Worm (Caenorhabditis elegans) whole organism, L4/young adult: ENCODE results near the gene fbxa-127.

Experiments used
- W03F9.2 ChIP-seq: fragments of 150-350 bp; optimal IDR thresholded peaks from 2 replicates; lab custom pipeline; 2014; ENCODE audit warnings: missing biosample characterization, missing genetic modification characterization
- dao-5 ChIP-seq: sonication (generic microtip); optimal IDR thresholded peaks from 2 replicates; lab custom pipeline; 2016; ENCODE audit warnings: missing genotype, missing genetic modification characterization, moderate library complexity, missing compliant biosample characterization
- him-1 ChIP-seq: sonication (generic microtip); optimal IDR thresholded peaks from 2 replicates; lab custom pipeline; 2016; ENCODE audit warnings: missing genotype, missing genetic modification reagents, missing genetic modification characterization, missing compliant biosample characterization

Gene fbxa-127

ce11 chrV:16706549-16706948 is 22.0 kb upstream of the fbxa-127 start, which contains the start of gene clec-9:
Gene clec-9, minus strand, starts transcription at chrV:16706649.
- TF ChIP-seq him-1 (no peak), dao-5 (tag; lab: Kevin White, UChicago) (no peak), W03F9.2 (tag; lab: Kevin White, UChicago) (no peak)

DNA sequence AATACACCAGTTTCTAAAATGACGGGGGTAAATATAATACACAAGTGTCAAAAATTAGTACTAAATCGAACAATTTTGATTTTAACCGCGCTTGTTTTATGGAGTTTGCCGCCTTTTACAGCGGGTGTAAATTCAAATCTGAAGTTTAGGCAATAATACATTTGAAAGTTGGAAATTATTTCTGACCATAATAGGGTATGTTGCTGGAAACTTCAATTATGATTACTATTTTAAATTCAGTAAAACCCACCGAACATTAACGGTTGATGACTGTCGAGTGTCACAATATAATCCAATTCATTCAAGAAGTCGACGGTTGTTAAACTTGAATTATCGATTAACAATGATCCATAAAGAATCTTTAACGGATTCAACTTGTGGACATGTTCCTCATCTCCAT is 14.7 kb upstream of the fbxa-127 start:
- no peak for TF ChIP-seq him-1
- no peak for TF ChIP-seq W03F9.2 (tag; lab: Kevin White, UChicago)
- TF ChIP-seq dao-5 (tag; lab: Kevin White, UChicago): no peak

- TF ChIP-seq dao-5 (tag; lab: Kevin White, UChicago) (no peak), W03F9.2 (tag; lab: Kevin White, UChicago) (no peak), him-1 (no peak)
Measured at ce11 chrV:16716574-16716973, 12.0 kb upstream of the fbxa-127 start, which contains the start of gene srh-137. Gene srh-137, minus strand, starts transcription at chrV:16716674.

ce11 chrV:16723744-16724143 is 4.8 kb upstream of the fbxa-127 start, which contains the start of gene nhr-112:
Gene nhr-112, minus strand, starts transcription at chrV:16723844.
- TF ChIP-seq him-1 (no peak), W03F9.2 (tag; lab: Kevin White, UChicago) (no peak), dao-5 (tag; lab: Kevin White, UChicago) (no peak)

ce11 chrV:16724574-16724973 is 4.0 kb upstream of the fbxa-127 start:
- TF ChIP-seq him-1 (no peak), dao-5 (tag; lab: Kevin White, UChicago) (no peak), W03F9.2 (tag; lab: Kevin White, UChicago) (no peak)

DNA sequence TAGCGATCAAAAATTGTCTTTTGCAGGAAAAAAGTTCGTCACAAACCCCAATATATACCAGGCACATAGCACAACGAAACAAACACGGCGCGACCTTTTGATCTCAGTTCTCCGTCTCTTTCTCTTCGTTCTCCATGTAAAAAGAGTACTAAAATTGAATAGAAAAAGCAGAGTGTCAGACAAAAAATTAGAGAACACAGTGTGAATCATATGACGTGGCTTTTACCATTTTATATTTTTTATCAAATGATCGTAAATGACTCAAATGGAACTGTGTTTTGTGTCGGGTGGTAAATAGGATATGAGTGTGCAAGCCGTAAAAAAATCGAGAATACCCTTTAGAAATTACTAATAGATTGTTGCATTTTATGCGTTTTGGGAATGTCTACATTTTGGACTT is 2.6 kb upstream of the fbxa-127 start:
- TF ChIP-seq him-1 (no peak), dao-5 (tag; lab: Kevin White, UChicago) (no peak), W03F9.2 (tag; lab: Kevin White, UChicago) (peak; percentile 47)

ce11 chrV:16726915-16727314 is 1.6 kb upstream of the fbxa-127 start, which contains the start of gene T25E12.14:
Gene T25E12.14, plus strand, starts transcription at chrV:16727215.
- TF ChIP-seq him-1 (no peak), dao-5 (tag; lab: Kevin White, UChicago) (no peak), W03F9.2 (tag; lab: Kevin White, UChicago) (no peak)

DNA sequence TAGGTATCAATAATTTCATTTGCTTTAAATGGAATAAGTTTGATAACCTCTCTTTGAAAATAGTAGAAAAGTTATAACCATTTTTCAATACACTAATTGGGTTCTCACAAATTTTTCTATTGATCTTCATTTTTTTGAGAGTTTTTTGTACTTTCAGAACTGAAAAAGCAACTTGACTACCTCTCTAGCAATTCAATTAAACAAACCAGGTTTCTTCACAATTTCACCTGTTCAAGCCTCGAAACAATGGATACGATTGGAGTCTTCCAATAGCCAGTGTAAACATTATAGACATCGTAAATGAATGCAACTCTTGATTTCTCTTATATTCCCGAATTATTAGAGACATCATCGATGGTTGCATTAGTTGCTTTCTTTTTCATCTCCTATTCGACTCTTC is 1.4 kb downstream of the fbxa-127 start, which contains the start of gene srz-99:
TSS of gene srz-99 (plus strand) at position 301 of the 400 bp plus-strand sequence.
- TF ChIP-seq dao-5 (tag; lab: Kevin White, UChicago): no peak

DNA sequence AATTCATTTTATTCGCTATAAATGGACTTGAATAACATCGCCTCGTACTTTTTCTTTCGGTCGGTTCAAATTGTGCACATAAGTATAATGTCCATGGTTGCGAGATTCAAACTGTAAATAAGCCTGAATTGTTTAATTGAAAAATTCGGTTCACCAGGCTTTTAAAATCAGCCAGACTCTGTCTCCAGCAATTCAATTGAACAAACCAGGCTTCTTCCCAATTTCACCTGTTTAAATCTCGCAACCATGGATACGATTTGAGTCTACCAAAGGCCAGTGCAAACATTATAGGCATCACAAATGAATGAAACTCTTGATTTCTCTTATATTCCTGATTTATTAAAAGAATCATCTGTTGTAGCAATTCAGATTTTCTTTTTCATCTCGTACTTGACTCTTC is 3.1 kb downstream of the fbxa-127 start, which contains the start of gene srz-100:
TSS of gene srz-100 (plus strand) at position 301 of the 400 bp plus-strand sequence.
- TF ChIP-seq W03F9.2 (tag; lab: Kevin White, UChicago): no peak
- no peak for TF ChIP-seq him-1
- no peak for TF ChIP-seq dao-5 (tag; lab: Kevin White, UChicago)

DNA sequence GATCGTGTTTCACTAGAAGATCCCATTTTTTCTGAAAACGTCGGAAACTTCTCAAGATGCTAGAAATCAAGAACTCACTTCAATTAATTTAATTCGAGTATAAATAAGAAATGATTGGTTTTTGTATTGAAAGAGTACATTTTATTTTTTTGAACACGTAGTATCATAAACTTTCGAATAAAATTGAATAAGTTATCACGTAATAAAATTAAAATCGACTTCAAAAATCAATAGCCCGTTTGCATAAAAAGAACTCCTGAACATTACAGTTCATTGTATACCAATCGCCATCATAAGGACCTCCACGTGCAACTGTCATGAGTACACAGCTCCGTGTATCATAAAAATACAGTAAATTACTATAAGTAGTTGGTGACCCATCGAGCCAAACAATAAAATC is 5.2 kb downstream of the fbxa-127 start, which contains the start of gene T25E12.16:
TSS of gene T25E12.16 (minus strand) at position 101 of the 400 bp plus-strand sequence.
- TF ChIP-seq W03F9.2 (tag; lab: Kevin White, UChicago): no peak
- no peak for TF ChIP-seq dao-5 (tag; lab: Kevin White, UChicago)
- no peak for TF ChIP-seq him-1

ce11 chrV:16735518-16735917 is 7.0 kb downstream of the fbxa-127 start, which contains the start of the genes clec-38 and clec-34:
Gene clec-38, minus strand, starts transcription at chrV:16735618.
Gene clec-34, plus strand, starts transcription at chrV:16735765.
- TF ChIP-seq dao-5 (tag; lab: Kevin White, UChicago) (no peak), W03F9.2 (tag; lab: Kevin White, UChicago) (no peak), him-1 (no peak)

DNA sequence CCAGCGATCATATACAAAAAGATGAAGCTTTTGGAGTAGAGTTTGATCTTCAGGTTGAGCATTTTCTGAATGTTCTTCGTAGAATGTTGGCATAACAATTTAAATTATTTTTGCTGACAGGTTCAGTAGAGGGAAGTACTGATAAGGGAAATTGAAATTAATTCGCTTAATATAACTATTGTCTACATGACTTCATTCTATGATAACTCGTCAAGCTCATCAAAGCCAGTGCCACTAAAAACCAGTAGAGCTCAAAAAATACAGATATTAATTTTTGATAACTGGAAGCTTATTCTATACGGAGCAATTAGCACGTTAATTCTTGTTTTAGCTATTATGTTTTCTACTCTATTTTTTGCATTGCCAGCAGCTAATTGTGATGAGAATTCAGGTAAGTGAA is 10.6 kb downstream of the fbxa-127 start, which contains the start of the genes clec-29 and clec-39:
TSS of gene clec-29 (minus strand) at position 101 of the 400 bp plus-strand sequence.
TSS of gene clec-39 (plus strand) at position 169 of the 400 bp plus-strand sequence.
- no peak for TF ChIP-seq W03F9.2 (tag; lab: Kevin White, UChicago)
- no peak for TF ChIP-seq him-1
- TF ChIP-seq dao-5 (tag; lab: Kevin White, UChicago): no peak

- TF ChIP-seq dao-5 (tag; lab: Kevin White, UChicago): no peak
- TF ChIP-seq him-1: no peak
- TF ChIP-seq W03F9.2 (tag; lab: Kevin White, UChicago): no peak
Measured at ce11 chrV:16742123-16742522, 13.6 kb downstream of the fbxa-127 start, which contains the start of gene T25E12.6. Gene T25E12.6, plus strand, starts transcription at chrV:16742423.

DNA sequence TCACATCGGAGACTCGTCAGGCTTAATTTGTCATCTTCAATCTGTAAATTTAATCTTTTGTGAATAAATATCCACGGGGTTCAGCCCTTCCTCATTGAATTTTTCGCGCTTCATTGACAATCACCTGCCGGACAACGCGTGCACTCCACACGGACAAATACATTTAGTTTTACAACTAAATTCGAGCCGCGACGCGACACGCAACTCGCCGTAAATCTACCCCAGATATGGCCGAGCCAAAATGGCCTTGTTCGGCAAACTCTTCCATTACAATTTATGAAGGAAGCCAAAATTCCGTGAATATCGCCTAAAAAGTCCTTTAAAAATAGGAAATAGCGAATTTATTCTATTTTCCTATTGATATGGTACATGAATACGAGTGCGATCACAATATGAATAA is 16.3 kb downstream of the fbxa-127 start:
- TF ChIP-seq dao-5 (tag; lab: Kevin White, UChicago): no peak

DNA sequence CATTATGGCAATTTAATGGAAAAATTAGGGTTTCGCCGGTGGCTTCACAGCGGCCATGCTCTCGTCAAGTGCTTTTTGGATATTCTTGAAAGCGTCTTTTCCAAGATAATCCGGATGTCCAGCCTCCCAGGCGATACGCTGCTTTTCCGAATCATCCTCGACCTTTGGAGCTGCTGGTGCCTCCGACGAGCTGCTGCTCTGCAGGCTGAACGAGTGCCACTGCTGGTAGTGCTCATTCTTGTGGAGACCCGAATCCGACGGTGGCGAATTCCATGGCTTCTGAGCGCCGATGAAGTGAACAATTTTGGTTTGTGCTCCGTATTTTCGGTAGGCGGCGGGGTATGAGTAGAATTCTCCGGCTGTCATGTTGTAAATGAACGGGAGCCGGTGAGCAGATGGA is 16.7 kb downstream of the fbxa-127 start:
- TF ChIP-seq W03F9.2 (tag; lab: Kevin White, UChicago) (no peak), dao-5 (tag; lab: Kevin White, UChicago) (no peak), him-1 (no peak)
